Worm (Caenorhabditis elegans): ENCODE data around the gene nac-1.

The nac-1 gene

DNA sequence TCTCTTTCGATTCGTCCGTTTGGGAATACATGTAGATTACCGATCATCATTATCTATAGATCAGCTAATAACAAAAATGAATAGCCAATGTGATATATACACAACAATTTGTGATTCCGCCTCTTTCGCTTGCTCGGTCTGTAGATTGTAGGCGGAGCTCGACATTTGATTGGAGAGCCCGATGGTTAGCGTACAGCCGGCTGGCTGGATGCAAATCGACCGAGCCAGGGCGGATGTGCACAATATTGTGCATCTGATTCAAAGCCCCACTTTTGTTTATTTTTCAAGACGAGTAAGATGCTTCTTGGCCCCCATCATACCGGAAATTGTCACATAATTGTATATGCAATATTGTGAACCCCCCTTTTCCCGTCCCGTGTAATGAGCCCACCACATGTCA is 33.2 kb upstream of the nac-1 start, which contains the start of gene dmd-4:
Gene dmd-4, minus strand, starts transcription at position 101 of the 400 bp plus-strand sequence.
- TF ChIP-seq nhr-10 (tag; optimal IDR thresholded peaks at IDR 0.05), result no peak

DNA sequence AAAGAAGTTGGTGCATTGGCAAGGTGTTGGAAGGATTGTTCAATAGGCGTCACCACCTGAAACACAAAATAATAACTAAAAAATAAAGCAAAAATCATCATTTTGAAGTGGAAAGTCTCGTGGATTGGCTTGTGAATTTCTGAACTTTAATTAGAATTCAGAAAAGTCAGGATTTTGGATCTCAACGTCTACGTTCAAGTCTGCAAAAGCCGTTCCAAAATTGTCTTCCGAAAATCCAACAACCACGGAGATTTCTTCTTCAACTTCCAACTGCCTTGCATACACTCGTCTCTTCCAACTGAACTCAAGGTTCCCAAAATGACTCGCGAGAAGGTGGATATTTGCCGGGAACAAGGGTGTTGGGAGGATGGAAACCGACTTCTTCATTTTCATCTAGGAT is 29.2 kb upstream of the nac-1 start, which contains the start of gene C27C12.3:
Gene C27C12.3, minus strand, starts transcription at position 101 of the 400 bp plus-strand sequence.
- TF ChIP-seq F13H6.1 (tag; optimal IDR thresholded peaks at IDR 0.05) (no peak), aly-2 (tag; optimal IDR thresholded peaks at IDR 0.05) (no peak), sem-4 (tag; optimal IDR thresholded peaks at IDR 0.05) (no peak), sma-9 (GFP tag; optimal IDR thresholded peaks at IDR 0.05) (no peak), sma-9 (tag; optimal IDR thresholded peaks at IDR 0.05) (no peak), ceh-82 (tag; optimal IDR thresholded peaks at IDR 0.05) (no peak), nhr-25 (tag; optimal IDR thresholded peaks at IDR 0.05) (no peak), nhr-12 (tag; optimal IDR thresholded peaks at IDR 0.05) (no peak)

DNA sequence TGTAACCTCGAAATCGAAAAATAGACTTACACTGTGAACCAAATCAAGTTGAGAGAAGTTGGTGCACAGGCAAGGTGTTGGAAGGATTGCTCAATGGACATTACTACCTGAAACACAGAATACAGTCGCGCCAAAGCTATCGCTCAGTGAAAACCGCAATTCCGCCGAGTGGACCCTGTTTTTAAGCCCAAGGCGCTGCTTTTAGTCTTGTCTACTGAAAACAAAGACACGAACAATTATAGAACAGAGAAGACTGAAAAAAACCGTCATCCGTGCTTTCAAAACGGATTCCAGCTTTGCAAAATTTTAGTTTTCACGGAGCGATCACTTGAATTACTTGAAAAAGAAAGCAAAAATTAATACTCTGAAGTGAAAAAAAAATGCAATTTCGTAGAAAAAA is 26.7 kb upstream of the nac-1 start, which contains the start of gene F31F6.1:
Gene F31F6.1, minus strand, starts transcription at position 101 of the 400 bp plus-strand sequence.
- TF ChIP-seq fos-1 (tag; optimal IDR thresholded peaks at IDR 0.05), result no peak
- no peak for TF ChIP-seq dmd-4 (tag; optimal IDR thresholded peaks at IDR 0.05)
- TF ChIP-seq unc-55 (GFP tag; optimal IDR thresholded peaks at IDR 0.05), result no peak

DNA sequence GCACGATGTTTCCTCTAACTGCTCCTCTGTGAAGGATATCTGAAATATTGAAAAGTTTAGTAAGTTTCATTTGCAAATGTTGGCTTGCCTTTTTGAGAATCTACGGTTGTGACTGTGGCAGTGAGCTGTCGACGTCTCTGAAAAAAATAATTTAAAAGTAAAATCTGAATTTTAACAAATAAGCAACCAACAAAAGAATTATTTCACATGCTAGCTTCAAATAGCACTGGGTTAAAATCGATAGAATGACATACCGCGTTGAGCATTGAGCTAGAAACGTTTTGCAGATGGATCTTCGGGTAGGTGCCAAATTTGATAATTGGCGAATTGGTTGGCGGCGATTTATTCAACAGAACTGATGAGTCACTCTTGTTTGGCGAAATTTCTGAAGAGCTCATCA is 23.2 kb upstream of the nac-1 start, which contains the start of gene F31F6.2:
Gene F31F6.2, minus strand, starts transcription at position 101 of the 400 bp plus-strand sequence.
- TF ChIP-seq ztf-11 (tag; optimal IDR thresholded peaks at IDR 0.05) (no peak), egl-27 (tag; optimal IDR thresholded peaks at IDR 0.05) (no peak), nhr-237 (tag; optimal IDR thresholded peaks at IDR 0.05) (no peak), elt-3 (tag; optimal IDR thresholded peaks at IDR 0.05) (no peak), Y55F3AM.14 (GFP tag; optimal IDR thresholded peaks at IDR 0.05) (no peak), nhr-12 (tag; optimal IDR thresholded peaks at IDR 0.05) (no peak), ztf-4 (tag; optimal IDR thresholded peaks at IDR 0.05) (no peak), lin-11 (tag; optimal IDR thresholded peaks at IDR 0.05) (no peak), skn-1 (tag; optimal IDR thresholded peaks at IDR 0.05) (no peak), mab-5 (tag; optimal IDR thresholded peaks at IDR 0.05) (no peak), nhr-21 (tag; optimal IDR thresholded peaks at IDR 0.05) (no peak), gmeb-1 (tag; optimal IDR thresholded peaks at IDR 0.05) (no peak), R02D3.7 (tag; optimal IDR thresholded peaks at IDR 0.05) (no peak), dmd-4 (tag; optimal IDR thresholded peaks at IDR 0.05) (no peak), peb-1 (tag; optimal IDR thresholded peaks at IDR 0.05) (no peak), C34F6.9 (tag; optimal IDR thresholded peaks at IDR 0.05) (no peak), ZK546.5 (tag; optimal IDR thresholded peaks at IDR 0.05) (no peak), crh-2 (tag; optimal IDR thresholded peaks at IDR 0.05) (no peak), snpc-4 (tag; optimal IDR thresholded peaks at IDR 0.05) (no peak), zag-1 (tag; optimal IDR thresholded peaks at IDR 0.05) (no peak)

DNA sequence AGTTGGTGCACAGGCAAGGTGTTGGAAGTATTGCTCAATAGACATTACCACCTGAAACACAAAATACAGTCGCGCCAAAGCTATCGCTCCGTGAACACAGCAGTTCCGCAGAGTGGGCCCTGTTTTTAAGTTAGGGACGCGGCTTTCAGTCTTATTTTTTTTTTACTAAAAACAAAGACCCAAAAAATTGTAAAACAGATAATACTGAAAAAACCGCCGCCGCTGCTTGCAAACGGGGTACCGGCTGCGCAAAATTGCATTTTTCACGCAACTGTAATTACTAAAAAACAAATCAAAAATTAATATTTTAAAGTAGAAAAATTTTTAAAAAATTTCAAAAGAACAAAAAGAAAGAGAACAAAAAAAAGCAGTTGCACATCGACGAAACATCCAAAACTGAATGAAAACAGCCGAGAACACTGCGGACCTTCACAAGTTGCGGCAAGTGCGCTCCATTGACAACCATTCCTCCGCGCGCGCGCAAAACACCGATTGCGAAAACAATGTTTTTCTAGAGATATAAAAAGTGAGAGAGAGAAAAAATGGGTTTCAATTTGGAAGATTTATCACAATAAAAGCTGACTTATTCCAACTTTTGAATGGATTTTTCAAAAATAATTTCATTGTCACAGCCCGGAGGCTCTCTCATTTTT is 22.0 kb upstream of the nac-1 start, which contains the start of gene F31F6.3:
Gene F31F6.3, minus strand, starts transcription at position 51 of the 653 bp plus-strand sequence.
- no peak for TF ChIP-seq fos-1 (tag; optimal IDR thresholded peaks at IDR 0.05)

DNA sequence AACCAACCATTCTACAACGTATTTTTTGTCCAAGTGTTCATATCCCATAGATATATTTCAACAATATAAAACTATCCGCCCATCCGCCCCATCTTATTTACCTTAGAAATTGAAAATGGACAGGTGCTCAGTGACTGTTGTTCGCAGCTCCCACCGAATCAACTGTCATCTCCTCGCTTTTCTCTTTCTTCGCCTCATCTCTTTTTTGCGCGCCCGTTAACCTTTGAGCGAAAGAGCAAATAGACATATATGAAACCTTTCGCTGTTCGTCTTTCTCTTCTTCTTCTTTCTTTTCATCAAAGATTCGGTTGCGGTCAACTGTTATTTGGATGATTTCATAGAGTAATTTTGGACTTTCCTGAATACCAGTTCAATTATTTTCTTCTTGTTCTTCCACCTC is 19.3 kb upstream of the nac-1 start, which contains the start of gene sssh-1:
Gene sssh-1, plus strand, starts transcription at position 301 of the 400 bp plus-strand sequence.
- TF ChIP-seq alr-1 (tag; optimal IDR thresholded peaks at IDR 0.05) (no peak), elt-3 (tag; optimal IDR thresholded peaks at IDR 0.05) (no peak), ama-1 (optimal IDR thresholded peaks at IDR 0.05) (no peak), nhr-237 (tag; optimal IDR thresholded peaks at IDR 0.05) (no peak), nhr-77 (tag; optimal IDR thresholded peaks at IDR 0.05) (no peak), R02D3.7 (tag; optimal IDR thresholded peaks at IDR 0.05) (no peak), sma-9 (GFP tag; optimal IDR thresholded peaks at IDR 0.05) (no peak), sma-9 (tag; optimal IDR thresholded peaks at IDR 0.05) (no peak), C34F6.9 (tag; optimal IDR thresholded peaks at IDR 0.05) (no peak), ZK546.5 (tag; optimal IDR thresholded peaks at IDR 0.05) (no peak), skn-1 (tag; optimal IDR thresholded peaks at IDR 0.05) (no peak), blmp-1 (tag; optimal IDR thresholded peaks at IDR 0.05; ENCODE audit: insufficient read depth) (no peak), elt-1 (tag; optimal IDR thresholded peaks at IDR 0.05) (no peak), lsy-2 (tag; optimal IDR thresholded peaks at IDR 0.05) (no peak), nhr-21 (tag; optimal IDR thresholded peaks at IDR 0.05) (no peak), unc-55 (GFP tag; optimal IDR thresholded peaks at IDR 0.05) (no peak), dmd-4 (tag; optimal IDR thresholded peaks at IDR 0.05) (no peak), aly-2 (tag; optimal IDR thresholded peaks at IDR 0.05) (no peak), peb-1 (tag; optimal IDR thresholded peaks at IDR 0.05) (no peak), mbf-1 (tag; optimal IDR thresholded peaks at IDR 0.05) (no peak)

Measured in whole organism, L2 larva.